Fruit fly (Drosophila melanogaster) whole organism, embryonic: ENCODE data around the gene Exd2.
A peak's percentile ranks its signal among the peaks of the same experiment; 100 is the strongest.

ENCODE experiments used
- ATbp ChIP-seq: fragments of 200-800 bp; sonication (Bioruptor generic); optimal IDR thresholded peaks from 2 replicates; lab custom pipeline; 2017; ENCODE audit warnings: missing biosample characterization, mild to moderate bottlenecking, missing genetic modification characterization, missing genetic modification reagents
- B-H2 ChIP-seq: fragments of 200-800 bp; sonication (Bioruptor generic); optimal IDR thresholded peaks from 2 replicates; lab custom pipeline; 2018; ENCODE audit warnings: missing biosample characterization, mild to moderate bottlenecking, missing genetic modification characterization
- CG1024 ChIP-seq: fragments of 200-800 bp; sonication (Bioruptor generic); IDR thresholded peaks from 2 replicates; pipeline ENCODE4 v1.3.6; 2022; ENCODE audit warnings: missing biosample characterization, missing genetic modification characterization
- CG10267 ChIP-seq: fragments of 200-800 bp; sonication (Bioruptor generic); optimal IDR thresholded peaks from 2 replicates; lab custom pipeline; 2018; ENCODE audit warnings: missing biosample characterization, mild to moderate bottlenecking, missing genetic modification characterization, moderate library complexity
- CG10959 ChIP-seq: fragments of 200-800 bp; sonication (Bioruptor generic); IDR thresholded peaks from 2 replicates; pipeline ENCODE4 v1.3.6; 2022; ENCODE audit warnings: missing biosample characterization, missing genetic modification characterization
- CG12104 ChIP-seq: fragments of 200-800 bp; sonication (Bioruptor generic); optimal IDR thresholded peaks from 3 replicates; lab custom pipeline; 2016; ENCODE audit warnings: missing biosample characterization, missing genetic modification characterization
- CG13424 ChIP-seq: fragments of 200-800 bp; sonication (Bioruptor generic); optimal IDR thresholded peaks from 2 replicates; lab custom pipeline; 2019; ENCODE audit warnings: missing biosample characterization, mild to moderate bottlenecking, missing genetic modification characterization, moderate library complexity
- CG14014 ChIP-seq: fragments of 200-800 bp; sonication (Bioruptor generic); IDR thresholded peaks from 2 replicates; pipeline ENCODE4 v1.3.6; 2022; ENCODE audit warnings: missing biosample characterization, missing genetic modification characterization
- CG14860 ChIP-seq: fragments of 200-800 bp; sonication (Bioruptor generic); IDR thresholded peaks from 3 replicates; pipeline ENCODE4 v1.3.6; 2022; ENCODE audit warnings: missing biosample characterization, missing genetic modification characterization; ENCODE audit not compliant: partially characterized antibody
- CG15269 ChIP-seq: fragments of 200-800 bp; sonication (Bioruptor generic); optimal IDR thresholded peaks from 2 replicates; lab custom pipeline; 2018; ENCODE audit warnings: missing biosample characterization, mild to moderate bottlenecking, missing genetic modification characterization, moderate library complexity
- CG16813 ChIP-seq: fragments of 200-800 bp; sonication (Bioruptor generic); IDR thresholded peaks from 3 replicates; pipeline ENCODE4 v1.3.6; 2022; ENCODE audit warnings: missing biosample characterization, missing genetic modification characterization; ENCODE audit not compliant: partially characterized antibody
- CG17385 ChIP-seq: fragments of 200-800 bp; sonication (Bioruptor generic); optimal IDR thresholded peaks from 3 replicates; lab custom pipeline; 2018; ENCODE audit warnings: missing biosample characterization, mild to moderate bottlenecking, missing genetic modification characterization
- CG2120 ChIP-seq: fragments of 200-800 bp; sonication (Bioruptor generic); optimal IDR thresholded peaks from 3 replicates; lab custom pipeline; 2016; ENCODE audit warnings: missing biosample characterization, missing genetic modification characterization
- CG2202 ChIP-seq: fragments of 200-800 bp; sonication (Bioruptor generic); optimal IDR thresholded peaks from 2 replicates; lab custom pipeline; 2018; ENCODE audit warnings: missing biosample characterization, mild to moderate bottlenecking, missing genetic modification characterization
- CG30403 ChIP-seq: fragments of 200-800 bp; sonication (Bioruptor generic); optimal IDR thresholded peaks from 3 replicates; lab custom pipeline; 2016; ENCODE audit warnings: missing biosample characterization, missing genetic modification characterization
- CG32772 ChIP-seq: fragments of 200-800 bp; sonication (Bioruptor generic); IDR thresholded peaks from 2 replicates; pipeline ENCODE4 v1.3.6; 2022; ENCODE audit warnings: missing biosample characterization, missing genetic modification characterization
- CG33557 ChIP-seq: fragments of 200-800 bp; sonication (Bioruptor generic); optimal IDR thresholded peaks from 2 replicates; lab custom pipeline; 2019; ENCODE audit warnings: missing biosample characterization, mild to moderate bottlenecking, missing genetic modification characterization, moderate library complexity
- CG4282 ChIP-seq: fragments of 200-800 bp; sonication (Bioruptor generic); optimal IDR thresholded peaks from 2 replicates; lab custom pipeline; 2016; ENCODE audit warnings: missing biosample characterization, missing genetic modification characterization
- CG6689 ChIP-seq: fragments of 200-800 bp; sonication (Bioruptor generic); IDR thresholded peaks from 2 replicates; pipeline ENCODE4 v1.3.6; 2022; ENCODE audit warnings: missing biosample characterization, missing genetic modification characterization
- CG6813 ChIP-seq: fragments of 200-800 bp; sonication (Bioruptor generic); optimal IDR thresholded peaks from 2 replicates; lab custom pipeline; 2017; ENCODE audit warnings: missing biosample characterization, missing genetic modification characterization, mild to moderate bottlenecking, moderate library complexity, missing genetic modification reagents
- CG7786 ChIP-seq: fragments of 200-800 bp; sonication (Bioruptor generic); optimal IDR thresholded peaks from 2 replicates; lab custom pipeline; 2016; ENCODE audit warnings: missing biosample characterization, missing genetic modification characterization
- CG8290 ChIP-seq, 3 experiments: fragments of 200-800 bp; sonication (Bioruptor generic); optimal IDR thresholded peaks; 2 replicates each; lab custom pipeline; 2016 to 2019; ENCODE audit warnings: missing biosample characterization in 3 of 3, missing genetic modification characterization in 3 of 3, mild to moderate bottlenecking in 2 of 3, moderate library complexity in 1 of 3
- CG8388 ChIP-seq: fragments of 200-800 bp; sonication (Bioruptor generic); optimal IDR thresholded peaks from 2 replicates; lab custom pipeline; 2019; ENCODE audit warnings: missing biosample characterization, mild to moderate bottlenecking, missing genetic modification characterization, moderate library complexity
- CTCF ChIP-seq: fragments of 200-800 bp; sonication (Bioruptor generic); optimal IDR thresholded peaks from 2 replicates; lab custom pipeline; 2017; ENCODE audit warnings: missing biosample characterization, mild to moderate bottlenecking, missing genetic modification characterization, moderate library complexity
- Ets97D ChIP-seq: fragments of 200-800 bp; sonication (Bioruptor generic); optimal IDR thresholded peaks from 3 replicates; lab custom pipeline; 2016; ENCODE audit warnings: missing biosample characterization, missing genetic modification characterization
- H2.0 ChIP-seq: fragments of 200-800 bp; sonication (Bioruptor generic); IDR thresholded peaks from 2 replicates; pipeline ENCODE4 v1.3.6; 2022; ENCODE audit warnings: missing biosample characterization, missing genetic modification characterization
- HHEX ChIP-seq: fragments of 200-800 bp; sonication (Bioruptor generic); optimal IDR thresholded peaks from 3 replicates; lab custom pipeline; 2017; ENCODE audit warnings: missing biosample characterization, mild to moderate bottlenecking, missing genetic modification characterization, missing genetic modification reagents
- HLH3B ChIP-seq: fragments of 200-800 bp; sonication (Bioruptor generic); IDR thresholded peaks from 2 replicates; pipeline ENCODE4 v1.3.6; 2022; ENCODE audit warnings: missing biosample characterization, missing genetic modification characterization
- HmgZ ChIP-seq: fragments of 200-800 bp; sonication (Bioruptor generic); optimal IDR thresholded peaks from 2 replicates; lab custom pipeline; 2018; ENCODE audit warnings: missing biosample characterization, mild to moderate bottlenecking, missing genetic modification characterization
- Hr51 ChIP-seq, 2 experiments: fragments of 200-800 bp; sonication (Bioruptor generic); optimal IDR thresholded peaks; 2 replicates in 1 of 2; 3 replicates in 1 of 2; lab custom pipeline; 2016 to 2018; ENCODE audit warnings: missing biosample characterization in 2 of 2, missing genetic modification characterization in 2 of 2, mild to moderate bottlenecking in 1 of 2, moderate library complexity in 1 of 2
- Lhr ChIP-seq: fragments of 200-800 bp; sonication (Bioruptor generic); optimal IDR thresholded peaks from 3 replicates; lab custom pipeline; 2017; ENCODE audit warnings: mild to moderate bottlenecking, missing biosample characterization, missing genetic modification reagents, missing genetic modification characterization
- Stat92E ChIP-seq, 3 experiments: fragments of >200 bp in 2 of 3; fragments of 200-800 bp in 1 of 3; sonication (Bioruptor generic) in 1 of 3; optimal IDR thresholded peaks; 2 replicates each; lab custom pipeline; 2017 to 2019; ENCODE audit warnings: missing biosample characterization in 3 of 3, missing genetic modification characterization in 3 of 3, mild to moderate bottlenecking in 1 of 3, moderate library complexity in 1 of 3
- aop ChIP-seq: fragments of 200-800 bp; sonication (Bioruptor generic); IDR thresholded peaks from 2 replicates; pipeline ENCODE4 v1.3.6; 2022; ENCODE audit warnings: missing biosample characterization, missing genetic modification characterization
- cad ChIP-seq: fragments of >200 bp; optimal IDR thresholded peaks from 2 replicates; lab custom pipeline; 2017; ENCODE audit warnings: missing biosample characterization, missing genetic modification characterization
- cg ChIP-seq: fragments of 200-800 bp; sonication (Bioruptor generic); optimal IDR thresholded peaks from 3 replicates; lab custom pipeline; 2019; ENCODE audit warnings: missing biosample characterization, mild to moderate bottlenecking, missing genetic modification characterization, moderate library complexity
- dati ChIP-seq: fragments of 200-800 bp; sonication (Bioruptor generic); IDR thresholded peaks from 2 replicates; pipeline ENCODE4 v1.3.6; 2022; ENCODE audit warnings: missing biosample characterization, missing genetic modification characterization
- dimm ChIP-seq: fragments of 200-800 bp; sonication (Bioruptor generic); IDR thresholded peaks from 2 replicates; pipeline ENCODE4 v1.3.6; 2022; ENCODE audit warnings: missing biosample characterization, missing genetic modification characterization
- ind ChIP-seq: fragments of 200-800 bp; sonication (Bioruptor generic); optimal IDR thresholded peaks from 3 replicates; lab custom pipeline; 2016; ENCODE audit warnings: missing biosample characterization, missing genetic modification characterization
- klu ChIP-seq: fragments of 200-800 bp; sonication (Bioruptor generic); IDR thresholded peaks from 2 replicates; pipeline ENCODE4 v1.3.6; 2022; ENCODE audit warnings: missing biosample characterization, missing genetic modification characterization
- pros ChIP-seq: fragments of 200-800 bp; sonication (Bioruptor generic); optimal IDR thresholded peaks from 3 replicates; lab custom pipeline; 2019; ENCODE audit warnings: missing biosample characterization, mild to moderate bottlenecking, missing genetic modification characterization, moderate library complexity
- sens ChIP-seq: fragments of 200-800 bp; sonication (Bioruptor generic); peaks from one replicate; lab custom pipeline; 2016; ENCODE audit warnings: missing biosample characterization, missing genetic modification characterization
- sima ChIP-seq: fragments of 200-800 bp; sonication (Bioruptor generic); optimal IDR thresholded peaks from 2 replicates; lab custom pipeline; 2016; ENCODE audit warnings: missing biosample characterization, missing genetic modification characterization
- stwl ChIP-seq: fragments of 200-800 bp; sonication (Bioruptor generic); optimal IDR thresholded peaks from 3 replicates; lab custom pipeline; 2018; ENCODE audit warnings: missing biosample characterization, mild to moderate bottlenecking, missing genetic modification characterization, moderate library complexity
- toy ChIP-seq: fragments of 200-800 bp; sonication (Bioruptor generic); IDR thresholded peaks from 2 replicates; pipeline ENCODE4 v1.3.6; 2022; ENCODE audit warnings: missing biosample characterization, missing genetic modification characterization
- wdn ChIP-seq: fragments of 200-800 bp; sonication (Bioruptor generic); IDR thresholded peaks from 2 replicates; pipeline ENCODE4 v1.3.6; 2022; ENCODE audit warnings: missing biosample characterization, missing genetic modification characterization

The Exd2 gene

DNA sequence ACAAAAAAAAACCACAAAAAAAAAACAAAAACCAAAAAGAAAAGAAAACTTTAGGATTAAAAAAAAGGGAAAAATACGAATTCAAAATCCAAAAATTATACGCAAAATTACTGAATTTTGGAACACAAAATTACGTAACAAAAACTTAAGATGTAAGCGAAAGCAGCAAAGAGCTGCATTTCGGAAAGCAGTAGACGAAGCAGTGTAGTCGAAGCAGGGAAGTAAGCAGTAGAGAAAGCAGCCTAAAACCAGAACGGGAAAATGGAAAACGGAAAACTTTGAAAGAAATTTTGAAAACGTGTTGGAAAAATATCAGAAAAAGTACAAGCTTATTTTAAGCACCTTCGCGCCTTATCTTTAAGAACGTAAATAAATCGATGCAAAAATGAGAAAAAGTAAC is 32.6 kb downstream of the Exd2 start (continued):
- no peak for TF ChIP-seq ind (GFP tag; lab: Kevin White, UChicago)
- peak; percentile 97 for TF ChIP-seq CG8290 (GFP tag; optimal IDR thresholded peaks at IDR 0.05; lab: Kevin White, UChicago)
- TF ChIP-seq CG8290 (tag; optimal IDR thresholded peaks at IDR 0.05; lab: Kevin White, UChicago) = peak in 1 of 2 experiments; percentile 63
- TF ChIP-seq Stat92E (GFP tag; optimal IDR thresholded peaks at IDR 0.05; lab: Kevin White, UChicago) = no peak
- TF ChIP-seq stwl (tag; lab: Kevin White, UChicago) = peak; percentile 92
- TF ChIP-seq CG1024 (GFP tag; lab: Robert Waterston, UW) = no peak
- TF ChIP-seq sima (GFP tag; lab: Kevin White, UChicago) = no peak
- no peak for TF ChIP-seq CG8388 (GFP tag; lab: Kevin White, UChicago)
- TF ChIP-seq CG2120 = no peak
- TF ChIP-seq CG32772 (GFP tag; lab: Robert Waterston, UW) = no peak
- TF ChIP-seq CG10267 (tag; lab: Kevin White, UChicago) = no peak
- peak; percentile 83 for TF ChIP-seq Ets97D (GFP tag; lab: Kevin White, UChicago)
- TF ChIP-seq, all 482 proteins: peak for 7

DNA sequence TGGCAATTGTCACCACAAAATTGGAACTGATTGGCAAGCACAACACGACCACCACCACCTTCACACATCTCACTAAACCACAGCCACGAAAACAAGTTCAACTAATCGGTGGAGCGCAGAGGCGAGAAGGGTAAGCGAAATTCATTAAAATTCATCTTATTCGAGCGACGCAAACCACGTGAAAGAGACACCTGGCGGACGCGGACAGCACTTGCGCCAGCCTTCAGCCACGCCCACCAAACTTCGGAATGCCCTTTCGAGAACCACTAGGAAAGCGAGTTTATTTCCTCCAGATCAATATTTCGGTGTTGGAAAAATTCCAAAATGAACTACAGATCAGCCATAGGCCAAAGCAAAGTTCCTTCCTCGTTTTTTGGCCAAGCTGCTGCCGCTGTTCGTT is 40.0 kb downstream of the Exd2 start:
- TF ChIP-seq CTCF (GFP tag; lab: Kevin White, UChicago) = peak; percentile 38
- 0 out of 3 replicates have a peak, but pooled peaks have one; percentile 18 for TF ChIP-seq CG14860
- no peak for TF ChIP-seq klu (GFP tag; lab: Robert Waterston, UW)

DNA sequence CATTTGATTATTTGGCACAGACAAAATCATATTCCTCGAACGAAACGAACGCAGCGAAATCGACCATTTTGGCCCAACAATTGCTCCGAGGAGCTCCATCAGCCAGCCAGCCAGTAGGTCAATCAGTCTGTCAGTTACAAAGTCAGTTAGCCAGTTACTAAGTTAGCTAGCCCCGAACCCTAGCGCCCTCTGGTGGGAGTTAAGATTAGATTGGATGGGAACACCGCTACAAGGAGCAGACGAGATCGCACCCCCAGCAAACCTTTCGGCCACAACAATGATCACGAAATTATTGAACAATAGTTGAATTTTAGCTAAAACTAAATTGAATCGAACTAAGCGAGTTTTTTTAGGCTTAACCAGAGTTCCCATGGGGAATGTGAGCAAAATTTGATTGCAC is 41.6 kb downstream of the Exd2 start:
- TF ChIP-seq CG16813 (GFP tag; lab: Robert Waterston, UW) = 0 out of 3 replicates have a peak, but pooled peaks have one; percentile 13
- no peak for TF ChIP-seq CG10959 (GFP tag; lab: Robert Waterston, UW)
- TF ChIP-seq CTCF (GFP tag; lab: Kevin White, UChicago) = peak; percentile 60

DNA sequence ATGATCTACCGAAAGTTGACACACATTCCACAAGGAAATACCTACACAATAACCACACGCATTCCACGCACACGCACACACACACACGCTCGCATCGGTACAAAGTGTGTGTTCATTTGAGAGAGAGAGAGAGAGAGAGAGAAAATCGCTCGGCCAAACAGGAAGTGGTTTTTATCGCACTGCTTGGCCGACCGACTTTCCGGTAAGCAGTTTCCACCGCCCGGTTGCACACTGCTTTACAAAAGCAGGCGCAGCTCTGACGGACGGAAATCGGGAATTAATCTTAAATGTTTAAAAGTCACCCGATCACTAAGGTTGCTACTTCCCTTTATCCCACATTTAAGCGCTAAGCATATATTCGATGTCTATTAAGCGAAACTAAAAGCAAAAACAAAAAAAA is 42.7 kb downstream of the Exd2 start:
- TF ChIP-seq HmgZ (tag; lab: Kevin White, UChicago) (peak; percentile 7), CG12104 (GFP tag; lab: Kevin White, UChicago) (peak; percentile 57), dimm (GFP tag; lab: Robert Waterston, UW) (peak; percentile 40; the same call in 1 of the 2 replicates), CG2202 (tag; lab: Kevin White, UChicago) (peak; percentile 76), B-H2 (no peak), H2.0 (peak; percentile 57), pros (GFP tag; lab: Kevin White, UChicago) (peak; percentile 41), CG6689 (peak; percentile 45; the same call in 1 of the 2 replicates), ATbp (GFP tag; lab: Kevin White, UChicago) (peak; percentile 71), CG13424 (tag; lab: Kevin White, UChicago) (no peak), cad (GFP tag; lab: Kevin White, UChicago) (no peak), CG15269 (tag; lab: Kevin White, UChicago) (no peak), Lhr (GFP tag; lab: Kevin White, UChicago) (peak; percentile 62), CG4282 (GFP tag; lab: Kevin White, UChicago) (no peak), toy (GFP tag; lab: Robert Waterston, UW) (no peak), CG6813 (GFP tag; lab: Kevin White, UChicago) (peak; percentile 82), HLH3B (GFP tag; lab: Robert Waterston, UW) (peak; percentile 70; the same call in 1 of the 2 replicates), CG33557 (GFP tag; lab: Kevin White, UChicago) (peak; percentile 86), Hr51 (GFP tag; optimal IDR thresholded peaks at IDR 0.05; lab: Kevin White, UChicago) (peak in 1 of 2 experiments; percentile 33), CG7786 (no peak), wdn (no peak), cg (no peak), dati (peak; percentile 59; the same call in 1 of the 2 replicates), CG8388 (GFP tag; lab: Kevin White, UChicago) (peak; percentile 60), CG17385 (GFP tag; lab: Kevin White, UChicago) (peak; percentile 67), CG14014 (GFP tag; lab: Robert Waterston, UW) (no peak), aop (peak; percentile 28; the same call in 1 of the 2 replicates), HHEX (GFP tag; lab: Kevin White, UChicago) (peak; percentile 79), CG30403 (GFP tag; lab: Kevin White, UChicago) (peak; percentile 23), sens (peak; percentile 89)
